Worm (Caenorhabditis elegans): ENCODE data around the gene che-12.

- TF ChIP-seq snpc-4 (tag; optimal IDR thresholded peaks at IDR 0.05) = no peak
- no peak for TF ChIP-seq mdl-1 (tag; optimal IDR thresholded peaks at IDR 0.05)
- no peak for TF ChIP-seq unc-39 (tag; optimal IDR thresholded peaks at IDR 0.05)
- no peak for TF ChIP-seq nhr-25 (tag; optimal IDR thresholded peaks at IDR 0.05)
Measured at ce11 chrV:10317294-10317693, 10.1 kb upstream of the che-12 start, which contains the start of gene asps-1.

All from whole organism, L3 larva.